Worm (Caenorhabditis elegans) whole organism, L1 larva: ENCODE measurements around the gene T17H7.7.
A peak's percentile ranks its signal among the peaks of the same experiment; 100 is the strongest.

ENCODE experiments used
- C04F5.9 ChIP-seq: sonication (generic microtip); optimal IDR thresholded peaks from 2 replicates; lab custom pipeline; 2016; ENCODE audit warnings: missing genetic modification characterization, missing compliant biosample characterization
- C16A3.4 ChIP-seq: fragments of 150-350 bp; optimal IDR thresholded peaks from 2 replicates; lab custom pipeline; 2014; ENCODE audit warnings: missing biosample characterization, missing genetic modification characterization
- C34B4.2 ChIP-seq: sonication (generic microtip); optimal IDR thresholded peaks from 2 replicates; lab custom pipeline; 2017; ENCODE audit warnings: mild to moderate bottlenecking, missing genetic modification characterization, missing compliant biosample characterization
- F16B12.6 ChIP-seq: fragments of 150-350 bp; optimal IDR thresholded peaks from 2 replicates; lab custom pipeline; 2014; ENCODE audit warnings: missing biosample characterization, missing genetic modification characterization
- alr-1 ChIP-seq: fragments of 200-800 bp; sonication (Bioruptor generic); optimal IDR thresholded peaks from 2 replicates; lab custom pipeline; 2018; ENCODE audit warnings: borderline replicate concordance, mild to moderate bottlenecking, missing genetic modification characterization, missing compliant biosample characterization
- blmp-1 ChIP-seq: fragments of 150-350 bp; optimal IDR thresholded peaks from 2 replicates; lab custom pipeline; 2014; ENCODE audit warnings: missing biosample characterization, missing genetic modification characterization
- ceh-63 ChIP-seq: fragments of 200-800 bp; sonication (Bioruptor generic); optimal IDR thresholded peaks from 2 replicates; lab custom pipeline; 2018; ENCODE audit warnings: mild to moderate bottlenecking, missing genetic modification characterization, missing compliant biosample characterization
- ceh-8 ChIP-seq: fragments of 200-800 bp; sonication (Bioruptor generic); optimal IDR thresholded peaks from 2 replicates; lab custom pipeline; 2018; ENCODE audit warnings: mild to moderate bottlenecking, missing genetic modification characterization, moderate library complexity, missing compliant biosample characterization
- ceh-82 ChIP-seq, 3 experiments: fragments of 150-350 bp in 1 of 3; sonication (generic microtip) in 2 of 3; optimal IDR thresholded peaks; 2 replicates each; lab custom pipeline; 2014 to 2017; ENCODE audit warnings: missing biosample characterization in 3 of 3, missing genetic modification characterization in 3 of 3
- ceh-88 ChIP-seq: fragments of 200-800 bp; sonication (Bioruptor generic); IDR thresholded peaks from 2 replicates; pipeline ENCODE4 v1.3.6; 2022; ENCODE audit warnings: missing genetic modification characterization, missing compliant biosample characterization
- ceh-90 ChIP-seq: sonication (generic microtip); optimal IDR thresholded peaks from 2 replicates; lab custom pipeline; 2016; ENCODE audit warnings: missing genetic modification characterization, missing compliant biosample characterization
- ces-1 ChIP-seq: fragments of 150-350 bp; optimal IDR thresholded peaks from 2 replicates; lab custom pipeline; 2014; ENCODE audit warnings: missing biosample characterization, missing genetic modification reagents, missing genetic modification characterization
- dsc-1 ChIP-seq: sonication (generic microtip); optimal IDR thresholded peaks from 2 replicates; lab custom pipeline; 2016; ENCODE audit warnings: mild to moderate bottlenecking, missing genetic modification characterization, missing compliant biosample characterization
- efl-1 ChIP-seq, 4 experiments: fragments of 150-350 bp; optimal IDR thresholded peaks in 3 of 4; peaks in 1 of 4; 1 replicate in 1 of 4; 2 replicates in 3 of 4; lab custom pipeline; 2014; ENCODE audit warnings: missing biosample characterization in 2 of 4, missing genetic modification characterization in 2 of 4, missing genetic modification reagents in 2 of 4
- efl-3 ChIP-seq: fragments of 200-800 bp; sonication (Bioruptor generic); optimal IDR thresholded peaks from 2 replicates; lab custom pipeline; 2018; ENCODE audit warnings: mild to moderate bottlenecking, missing genetic modification characterization, missing compliant biosample characterization
- ets-5 ChIP-seq: fragments of 200-800 bp; sonication (Bioruptor generic); IDR thresholded peaks from 2 replicates; pipeline ENCODE4 v1.3.6; 2022; ENCODE audit warnings: missing genetic modification characterization, missing compliant biosample characterization
- fkh-10 ChIP-seq: sonication (generic microtip); optimal IDR thresholded peaks from 2 replicates; lab custom pipeline; 2017; ENCODE audit warnings: missing biosample characterization, missing genetic modification reagents, missing genetic modification characterization
- fkh-4 ChIP-seq: sonication (generic microtip); optimal IDR thresholded peaks from 2 replicates; lab custom pipeline; 2016; ENCODE audit warnings: missing compliant biosample characterization, missing genetic modification characterization, borderline replicate concordance
- fkh-8 ChIP-seq: sonication (generic microtip); optimal IDR thresholded peaks from 2 replicates; lab custom pipeline; 2016; ENCODE audit warnings: mild to moderate bottlenecking, missing genetic modification characterization, missing compliant biosample characterization
- fos-1 ChIP-seq: fragments of 150-350 bp; optimal IDR thresholded peaks from 2 replicates; lab custom pipeline; 2014; ENCODE audit warnings: missing biosample characterization, missing genetic modification characterization
- grh-1 ChIP-seq: fragments of 200-800 bp; sonication (Bioruptor generic); IDR thresholded peaks from 2 replicates; pipeline ENCODE4 v1.3.6; 2022; ENCODE audit warnings: missing genetic modification reagents, missing genetic modification characterization, missing compliant biosample characterization
- irx-1 ChIP-seq: sonication (generic microtip); optimal IDR thresholded peaks from 2 replicates; lab custom pipeline; 2016; ENCODE audit warnings: missing genetic modification characterization, missing compliant biosample characterization
- isw-1 ChIP-seq: fragments of 200-800 bp; sonication (Bioruptor generic); IDR thresholded peaks from 2 replicates; pipeline ENCODE4 v1.3.6; 2022; ENCODE audit warnings: missing genetic modification characterization, missing compliant biosample characterization
- lin-14 ChIP-seq: fragments of 200-800 bp; sonication (Bioruptor generic); optimal IDR thresholded peaks from 2 replicates; lab custom pipeline; 2018; ENCODE audit warnings: mild to moderate bottlenecking, missing genetic modification characterization, moderate library complexity, missing compliant biosample characterization
- lin-35 ChIP-seq, 2 experiments: fragments of 150-350 bp; optimal IDR thresholded peaks; 2 replicates each; lab custom pipeline; 2014; ENCODE audit warnings: missing biosample characterization in 2 of 2, missing genetic modification characterization in 2 of 2, missing genetic modification reagents in 2 of 2
- lin-39 ChIP-seq: fragments of 150-350 bp; optimal IDR thresholded peaks from 2 replicates; lab custom pipeline; 2014; ENCODE audit warnings: missing biosample characterization, missing genetic modification reagents, missing genetic modification characterization
- lir-3 ChIP-seq: sonication (generic microtip); optimal IDR thresholded peaks from 2 replicates; lab custom pipeline; 2016; ENCODE audit warnings: mild to moderate bottlenecking, missing genetic modification characterization, moderate library complexity, missing compliant biosample characterization; ENCODE audit not compliant: poor library complexity
- lsy-2 ChIP-seq, 2 experiments: fragments of 150-350 bp; optimal IDR thresholded peaks; 2 replicates each; lab custom pipeline; 2014; ENCODE audit warnings: missing biosample characterization in 2 of 2, missing genetic modification characterization in 2 of 2
- mef-2 ChIP-seq: fragments of 150-350 bp; optimal IDR thresholded peaks from 2 replicates; lab custom pipeline; 2014; ENCODE audit warnings: missing biosample characterization, missing genetic modification characterization
- nhr-19 ChIP-seq: fragments of 200-800 bp; sonication (Bioruptor generic); conservative IDR thresholded peaks from 2 replicates; pipeline ENCODE4 v1.3.6; 2022; ENCODE audit warnings: missing genetic modification characterization, missing compliant biosample characterization
- nhr-20 ChIP-seq: sonication (generic microtip); optimal IDR thresholded peaks from 2 replicates; lab custom pipeline; 2016; ENCODE audit warnings: mild to moderate bottlenecking, missing genetic modification characterization, missing compliant biosample characterization
- nhr-47 ChIP-seq: sonication (generic microtip); optimal IDR thresholded peaks from 2 replicates; lab custom pipeline; 2016; ENCODE audit warnings: mild to moderate bottlenecking, missing genetic modification characterization, moderate library complexity, missing compliant biosample characterization
- nhr-71 ChIP-seq: sonication (generic microtip); optimal IDR thresholded peaks from 2 replicates; lab custom pipeline; 2016; ENCODE audit warnings: mild to moderate bottlenecking, missing genetic modification characterization, moderate library complexity, missing compliant biosample characterization
- nhr-85 ChIP-seq: sonication (generic microtip); peaks from one replicate; lab custom pipeline; 2016; ENCODE audit warnings: missing genetic modification characterization, inconsistent platforms, missing compliant biosample characterization
- nhr-90 ChIP-seq: sonication (generic microtip); optimal IDR thresholded peaks from 2 replicates; lab custom pipeline; 2016; ENCODE audit warnings: mild to moderate bottlenecking, missing genetic modification characterization, missing compliant biosample characterization; ENCODE audit not compliant: poor library complexity
- pag-3 ChIP-seq: sonication (generic microtip); optimal IDR thresholded peaks from 2 replicates; lab custom pipeline; 2017; ENCODE audit warnings: missing genetic modification characterization, mild to moderate bottlenecking, missing compliant biosample characterization, antibody characterized with exemption, borderline replicate concordance; ENCODE audit not compliant: insufficient read depth
- pax-3 ChIP-seq: fragments of 200-800 bp; sonication (Bioruptor generic); optimal IDR thresholded peaks from 2 replicates; lab custom pipeline; 2018; ENCODE audit warnings: mild to moderate bottlenecking, missing genetic modification characterization, moderate library complexity, missing compliant biosample characterization
- rnt-1 ChIP-seq: sonication (generic microtip); optimal IDR thresholded peaks from 2 replicates; lab custom pipeline; 2016; ENCODE audit warnings: mild to moderate bottlenecking, missing genetic modification characterization, moderate library complexity, missing compliant biosample characterization
- skn-1 ChIP-seq: fragments of 150-350 bp; optimal IDR thresholded peaks from 2 replicates; lab custom pipeline; 2014; ENCODE audit warnings: missing biosample characterization, missing genetic modification characterization
- snpc-4 ChIP-seq: fragments of 150-350 bp; optimal IDR thresholded peaks from 2 replicates; lab custom pipeline; 2014; ENCODE audit warnings: missing biosample characterization, missing genetic modification characterization
- sox-4 ChIP-seq: sonication (generic microtip); optimal IDR thresholded peaks from 2 replicates; lab custom pipeline; 2016; ENCODE audit warnings: missing genetic modification characterization, missing compliant biosample characterization
- sptf-1 ChIP-seq: fragments of 150-350 bp; optimal IDR thresholded peaks from 2 replicates; lab custom pipeline; 2014; ENCODE audit warnings: missing biosample characterization, missing genetic modification characterization
- tbx-2 ChIP-seq: sonication (generic microtip); optimal IDR thresholded peaks from 2 replicates; lab custom pipeline; 2016; ENCODE audit warnings: missing genetic modification characterization, missing compliant biosample characterization
- tlp-1 ChIP-seq: fragments of 150-350 bp; optimal IDR thresholded peaks from 2 replicates; lab custom pipeline; 2014; ENCODE audit warnings: missing biosample characterization, missing genetic modification characterization
- unc-130 ChIP-seq: fragments of 150-350 bp; optimal IDR thresholded peaks from 2 replicates; lab custom pipeline; 2017; ENCODE audit warnings: missing biosample characterization, missing genetic modification characterization, inconsistent platforms
- unc-62 ChIP-seq: fragments of 150-350 bp; optimal IDR thresholded peaks from 2 replicates; lab custom pipeline; 2014; ENCODE audit warnings: missing biosample characterization, missing genetic modification reagents, missing genetic modification characterization
- unc-98 ChIP-seq: fragments of 200-800 bp; sonication (Bioruptor generic); IDR thresholded peaks from 2 replicates; pipeline ENCODE4 v1.3.6; 2022; ENCODE audit warnings: missing genetic modification characterization, missing compliant biosample characterization
- vab-15 ChIP-seq: sonication (generic microtip); optimal IDR thresholded peaks from 2 replicates; lab custom pipeline; 2017; ENCODE audit warnings: missing genotype, mild to moderate bottlenecking, missing genetic modification characterization, missing compliant biosample characterization
- zag-1 ChIP-seq: fragments of 150-350 bp; optimal IDR thresholded peaks from 2 replicates; lab custom pipeline; 2014; ENCODE audit warnings: missing biosample characterization, missing genetic modification characterization

The T17H7.7 gene

DNA sequence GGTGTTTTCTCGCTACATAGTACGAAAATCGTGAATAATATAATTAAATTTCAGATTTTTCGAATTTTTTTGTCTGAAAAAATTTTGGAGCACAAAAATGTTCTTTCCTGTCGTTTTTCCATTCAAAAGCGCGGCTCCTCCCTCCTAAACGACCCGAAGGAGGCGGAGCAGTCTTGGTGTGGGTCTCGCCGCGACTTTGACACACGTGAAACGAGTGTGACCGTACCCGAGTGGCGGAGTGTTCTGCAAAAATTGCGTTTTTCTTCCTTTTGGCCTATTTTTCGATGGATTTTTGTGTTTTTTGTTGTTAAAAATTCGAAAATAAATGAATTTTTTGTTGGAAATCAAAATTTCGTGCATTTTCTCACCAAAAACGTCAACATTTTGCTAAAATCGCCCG, 35.7 kb upstream of the T17H7.7 start, which contains the start of gene snt-2 (continued):
- no peak for TF ChIP-seq alr-1
- TF ChIP-seq fkh-4 (tag; lab: Kevin White, UChicago), result peak; percentile 27
- peak; percentile 73 for TF ChIP-seq nhr-20 (tag; lab: Kevin White, UChicago)
- peak; percentile 44 for TF ChIP-seq F16B12.6 (tag; lab: Kevin White, UChicago)
- TF ChIP-seq blmp-1 (tag; lab: Kevin White, UChicago), result peak; percentile 63
- TF ChIP-seq mef-2 (tag; lab: Kevin White, UChicago), result no peak
- no peak for TF ChIP-seq ceh-8 (GFP tag; lab: Kevin White, UChicago)
- peak; percentile 5 for TF ChIP-seq fkh-10 (GFP tag; lab: Kevin White, UChicago)
- TF ChIP-seq zag-1, result no peak

DNA sequence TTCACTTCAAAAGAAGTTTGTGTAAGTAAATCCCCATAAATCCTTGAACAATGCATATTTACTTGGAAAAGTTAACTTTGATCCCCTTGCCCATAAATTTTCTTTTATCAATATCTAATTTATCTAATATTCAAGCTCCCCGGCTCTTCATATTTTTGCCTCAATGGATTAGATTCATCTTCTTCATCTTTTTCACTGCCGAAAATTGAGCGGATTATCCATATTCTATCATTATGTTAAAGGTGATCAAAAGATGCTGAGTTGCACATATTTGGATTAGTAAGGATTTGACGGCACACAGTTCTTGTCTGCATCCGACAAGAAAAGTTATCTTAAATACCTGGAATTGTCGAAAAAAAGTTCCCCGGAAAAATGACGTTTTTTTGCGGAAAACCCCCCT, 32.7 kb upstream of the T17H7.7 start:
- TF ChIP-seq vab-15 (tag; lab: Kevin White, UChicago), result no peak
- TF ChIP-seq unc-62, result no peak
- no peak for TF ChIP-seq ceh-82 (tag; optimal IDR thresholded peaks at IDR 0.05; lab: Kevin White, UChicago)
- TF ChIP-seq ceh-88, result no peak
- TF ChIP-seq irx-1 (tag; lab: Kevin White, UChicago), result no peak
- TF ChIP-seq snpc-4 (tag; lab: Kevin White, UChicago), result no peak
- TF ChIP-seq skn-1, result no peak
- peak; percentile 58 for TF ChIP-seq sox-4 (tag; lab: Kevin White, UChicago)
- no peak for TF ChIP-seq lin-39 (tag; lab: Kevin White, UChicago)
- no peak for TF ChIP-seq ets-5 (GFP tag; lab: Robert Waterston, UW)
- TF ChIP-seq efl-1 (optimal IDR thresholded peaks at IDR 0.05; lab: Kevin White, UChicago), result no peak
- peak in 1 of 2 experiments; percentile 77 for TF ChIP-seq efl-1 (GFP tag; optimal IDR thresholded peaks at IDR 0.05 in 1 of 2; lab: Kevin White, UChicago)
- TF ChIP-seq efl-3, result no peak
- no peak for TF ChIP-seq fos-1 (tag; lab: Kevin White, UChicago)
- no peak for TF ChIP-seq nhr-85 (tag; lab: Kevin White, UChicago)
- TF ChIP-seq pag-3 (tag; lab: Kevin White, UChicago), result no peak
- TF ChIP-seq lin-35 (GFP tag; optimal IDR thresholded peaks at IDR 0.05; lab: Kevin White, UChicago), result no peak
- peak; percentile 13 for TF ChIP-seq nhr-71 (tag; lab: Kevin White, UChicago)
- peak; percentile 57 for TF ChIP-seq nhr-47
- TF ChIP-seq fkh-4 (tag; lab: Kevin White, UChicago), result no peak
- TF ChIP-seq fkh-8 (tag; lab: Kevin White, UChicago), result peak; percentile 39
- TF ChIP-seq lsy-2 (tag; optimal IDR thresholded peaks at IDR 0.05; lab: Kevin White, UChicago), result no peak
- no peak for TF ChIP-seq grh-1
- peak; percentile 46 for TF ChIP-seq pax-3
- peak; percentile 91 for TF ChIP-seq dsc-1 (tag; lab: Kevin White, UChicago)
- TF ChIP-seq sptf-1 (tag; lab: Kevin White, UChicago), result no peak
- no peak for TF ChIP-seq ceh-90

DNA sequence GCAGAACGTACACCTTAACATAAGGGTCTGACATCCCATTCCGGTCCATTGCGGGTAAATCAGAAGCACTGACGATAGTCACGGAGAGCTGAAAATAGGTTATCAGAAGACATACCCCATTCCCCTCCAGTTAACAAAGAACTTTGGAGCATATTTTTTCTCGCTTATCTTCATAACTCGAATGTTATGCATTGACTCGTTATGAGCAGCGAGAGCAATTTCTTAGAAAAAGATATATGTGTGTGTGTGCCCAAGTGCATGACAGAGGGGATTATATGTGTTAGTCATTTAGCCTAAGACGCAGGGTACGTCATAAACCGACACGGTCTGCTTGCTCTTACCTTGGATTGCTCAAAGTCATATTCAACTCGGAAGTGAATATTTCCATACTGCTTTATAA, 31.7 kb upstream of the T17H7.7 start:
- TF ChIP-seq ces-1 (GFP tag; lab: Kevin White, UChicago) (no peak), lsy-2 (tag; optimal IDR thresholded peaks at IDR 0.05; lab: Kevin White, UChicago) (peak in 1 of 2 experiments; percentile 24), ceh-82 (tag; optimal IDR thresholded peaks at IDR 0.05; lab: Kevin White, UChicago) (no peak), nhr-90 (tag; lab: Kevin White, UChicago) (no peak), F16B12.6 (tag; lab: Kevin White, UChicago) (no peak), pag-3 (tag; lab: Kevin White, UChicago) (no peak), dsc-1 (tag; lab: Kevin White, UChicago) (peak; percentile 94), tbx-2 (tag; lab: Kevin White, UChicago) (no peak), lin-14 (GFP tag; lab: Kevin White, UChicago) (peak; percentile 20), alr-1 (no peak), ceh-88 (no peak), lir-3 (tag; lab: Kevin White, UChicago) (no peak), skn-1 (no peak), unc-98 (no peak), unc-130 (tag; lab: Kevin White, UChicago) (no peak), isw-1 (GFP tag; lab: Robert Waterston, UW) (no peak), ceh-63 (no peak), C34B4.2 (no peak), C04F5.9 (tag; lab: Kevin White, UChicago) (no peak), sptf-1 (tag; lab: Kevin White, UChicago) (no peak), C16A3.4 (tag; lab: Kevin White, UChicago) (no peak), rnt-1 (no peak), nhr-19 (no peak), unc-62 (no peak), tlp-1 (tag; lab: Kevin White, UChicago) (no peak)
